Worm (Caenorhabditis elegans): ENCODE data around the gene C25H3.16.

Gene C25H3.16

ce11 chrII:5712126-5712525 lies 46.0 kb downstream of the C25H3.16 start:
- TF ChIP-seq T20F7.1 (GFP tag; optimal IDR thresholded peaks at IDR 0.05) (peak; percentile 30), arid-1 (GFP tag; conservative IDR thresholded peaks at IDR 0.05) (0 out of 2 replicates have a peak, but pooled peaks have one; percentile 20), daf-12 (tag; optimal IDR thresholded peaks at IDR 0.05) (no peak), Y5F2A.4 (GFP tag; optimal IDR thresholded peaks at IDR 0.05) (no peak), mes-2 (tag; optimal IDR thresholded peaks at IDR 0.05; ENCODE audit: poor library complexity, severe bottlenecking) (peak; percentile 4), php-3 (GFP tag; IDR thresholded peaks at IDR 0.05) (0 out of 2 replicates have a peak, but pooled peaks have one; percentile 25), ceh-28 (tag; optimal IDR thresholded peaks at IDR 0.05) (no peak), Y48G9A.11 (GFP tag; IDR thresholded peaks at IDR 0.05) (peak; percentile 26; the same call in 1 of the 2 replicates), sdz-12 (GFP tag; optimal IDR thresholded peaks at IDR 0.05) (no peak), ama-1 (optimal IDR thresholded peaks at IDR 0.05) (peak; percentile 81), spr-1 (tag; optimal IDR thresholded peaks at IDR 0.05) (peak; percentile 34), snpc-1.2 (GFP tag; IDR thresholded peaks at IDR 0.05) (0 out of 2 replicates have a peak, but pooled peaks have one; percentile 8), mep-1 (tag; optimal IDR thresholded peaks at IDR 0.05) (peak; percentile 5)

- TF ChIP-seq arid-1 (GFP tag; conservative IDR thresholded peaks at IDR 0.05) (0 out of 2 replicates have a peak, but pooled peaks have one; percentile 27), unc-130 (GFP tag; optimal IDR thresholded peaks at IDR 0.05) (peak; percentile 9), lin-13 (GFP tag; optimal IDR thresholded peaks at IDR 0.05) (peak; percentile 64), hlh-30 (tag; optimal IDR thresholded peaks at IDR 0.05; ENCODE audit: insufficient read depth) (peak; percentile 51), Y5F2A.4 (GFP tag; optimal IDR thresholded peaks at IDR 0.05) (no peak), dpl-1 (GFP tag; optimal IDR thresholded peaks at IDR 0.05) (peak; percentile 90), php-3 (GFP tag; IDR thresholded peaks at IDR 0.05) (0 out of 2 replicates have a peak, but pooled peaks have one; percentile 14), egl-27 (tag; optimal IDR thresholded peaks at IDR 0.05) (no peak), ama-1 (optimal IDR thresholded peaks at IDR 0.05) (peak; percentile 47), lsy-2 (tag; optimal IDR thresholded peaks at IDR 0.05) (peak in 1 of 2 experiments; percentile 83), dve-1 (tag; optimal IDR thresholded peaks at IDR 0.05; ENCODE audit: insufficient read depth) (peak; percentile 58), mxl-2 (GFP tag; conservative IDR thresholded peaks at IDR 0.05) (no peak), lin-1 (GFP tag; IDR thresholded peaks at IDR 0.05) (no peak), nhr-6 (tag; optimal IDR thresholded peaks at IDR 0.05) (peak; percentile 38), nhr-28 (tag; optimal IDR thresholded peaks at IDR 0.05) (peak; percentile 34), unc-62 (GFP tag; optimal IDR thresholded peaks at IDR 0.05 in 1 of 2) (peak in 1 of 2 experiments; percentile 87), unc-62 (tag; optimal IDR thresholded peaks at IDR 0.05) (no peak), mep-1 (tag; optimal IDR thresholded peaks at IDR 0.05) (peak; percentile 55), pha-4 (GFP tag; IDR thresholded peaks at IDR 0.05) (no peak), pha-4 (tag; optimal IDR thresholded peaks at IDR 0.05) (peak; percentile 85), mes-2 (tag; optimal IDR thresholded peaks at IDR 0.05; ENCODE audit: poor library complexity, severe bottlenecking) (peak; percentile 84), daf-12 (tag; optimal IDR thresholded peaks at IDR 0.05) (no peak), F49E8.2 (tag; optimal IDR thresholded peaks at IDR 0.05; ENCODE audit: borderline replicate concordance) (no peak), hmg-1.1 (GFP tag; IDR thresholded peaks at IDR 0.05) (peak; percentile 44; the same call in 1 of the 2 replicates), daf-16 (GFP tag; optimal IDR thresholded peaks at IDR 0.05) (no peak), daf-16 (tag; optimal IDR thresholded peaks at IDR 0.05) (peak; percentile 48), ZK546.5 (tag; optimal IDR thresholded peaks at IDR 0.05) (peak in 1 of 2 experiments; percentile 84), nhr-42 (GFP tag; IDR thresholded peaks at IDR 0.05) (no peak), rbr-2 (tag; optimal IDR thresholded peaks at IDR 0.05) (peak; percentile 35), hlh-11 (tag; optimal IDR thresholded peaks at IDR 0.05) (peak; percentile 44), lin-38 (GFP tag; IDR thresholded peaks at IDR 0.05) (peak; percentile 53), zfp-2 (tag; optimal IDR thresholded peaks at IDR 0.05) (peak; percentile 18), hif-1 (tag; optimal IDR thresholded peaks at IDR 0.05) (peak in 1 of 2 experiments; percentile 45)
Observed at ce11 chrII:5714807-5715206, 48.7 kb downstream of the C25H3.16 start, which contains the start of the genes tiar-1 and lelo-4. TSS of gene tiar-1 (minus strand) at chrII:5714823. TSS of gene lelo-4 (plus strand) at chrII:5714924.

All from whole organism, L4 larva.